Worm (Caenorhabditis elegans): ENCODE results near the gene hrg-3.

Gene hrg-3

ce11 chrV:9789657-9790261, 33.5 kb downstream of the hrg-3 start, which contains the start of gene ztf-7 (continued):
- peak; percentile 95 for TF ChIP-seq snpc-4 (tag; optimal IDR thresholded peaks at IDR 0.05)
- TF ChIP-seq alr-1 (tag; optimal IDR thresholded peaks at IDR 0.05; ENCODE audit: borderline replicate concordance): no peak
- peak; percentile 86 for TF ChIP-seq hpl-2 (GFP tag; optimal IDR thresholded peaks at IDR 0.05)
- peak; percentile 96 for TF ChIP-seq pax-3 (tag; optimal IDR thresholded peaks at IDR 0.05)
- peak; percentile 97 for TF ChIP-seq rnt-1 (tag; optimal IDR thresholded peaks at IDR 0.05)
- TF ChIP-seq ceh-90 (tag; optimal IDR thresholded peaks at IDR 0.05): no peak
- TF ChIP-seq unc-62 (GFP tag; optimal IDR thresholded peaks at IDR 0.05): no peak
- no peak for TF ChIP-seq tlp-1 (tag; optimal IDR thresholded peaks at IDR 0.05)
- no peak for TF ChIP-seq nhr-76 (tag; optimal IDR thresholded peaks at IDR 0.05)
- TF ChIP-seq sup-37 (GFP tag; optimal IDR thresholded peaks at IDR 0.05): peak; percentile 98
- peak; percentile 93 for TF ChIP-seq jun-1 (tag; optimal IDR thresholded peaks at IDR 0.05)
- peak; percentile 93 for TF ChIP-seq nhr-11 (tag; optimal IDR thresholded peaks at IDR 0.05)
- TF ChIP-seq nhr-90 (tag; optimal IDR thresholded peaks at IDR 0.05; ENCODE audit: poor library complexity): peak; percentile 98
- no peak for TF ChIP-seq egl-27 (tag; optimal IDR thresholded peaks at IDR 0.05)
- peak; percentile 86 for TF ChIP-seq sox-4 (tag; optimal IDR thresholded peaks at IDR 0.05)
- TF ChIP-seq nhr-47 (tag; optimal IDR thresholded peaks at IDR 0.05): peak; percentile 99
- TF ChIP-seq nhr-77 (tag; optimal IDR thresholded peaks at IDR 0.05): peak; percentile 81
- TF ChIP-seq pqm-1 (tag; optimal IDR thresholded peaks at IDR 0.05): no peak
- TF ChIP-seq aha-1 (tag; optimal IDR thresholded peaks at IDR 0.05): peak; percentile 83
- peak; percentile 86 for TF ChIP-seq lir-3 (tag; optimal IDR thresholded peaks at IDR 0.05; ENCODE audit: poor library complexity)
- peak; percentile 97 for TF ChIP-seq C16A3.4 (tag; optimal IDR thresholded peaks at IDR 0.05)
- peak; percentile 95 to 96 for TF ChIP-seq lsy-2 (tag; optimal IDR thresholded peaks at IDR 0.05)
- peak; percentile 96 for TF ChIP-seq isw-1 (GFP tag; IDR thresholded peaks at IDR 0.05)
- TF ChIP-seq ets-5 (GFP tag; IDR thresholded peaks at IDR 0.05): no peak
- peak; percentile 92 for TF ChIP-seq mab-9 (GFP tag; IDR thresholded peaks at IDR 0.05)
- TF ChIP-seq nhr-19 (GFP tag; conservative IDR thresholded peaks at IDR 0.05): peak; percentile 99
- peak; percentile 90 to 94 for TF ChIP-seq lin-35 (GFP tag; optimal IDR thresholded peaks at IDR 0.05)
- peak; percentile 62 for TF ChIP-seq aly-2 (tag; optimal IDR thresholded peaks at IDR 0.05)
- TF ChIP-seq elt-2 (tag; optimal IDR thresholded peaks at IDR 0.05): peak; percentile 95
- peak; percentile 75 for TF ChIP-seq lin-15B (tag; optimal IDR thresholded peaks at IDR 0.05)
- TF ChIP-seq ceh-82 (tag; optimal IDR thresholded peaks at IDR 0.05): peak; percentile 85 to 94 (median 85)
- TF ChIP-seq ceh-8 (GFP tag; optimal IDR thresholded peaks at IDR 0.05): peak; percentile 93

ce11 chrV:9791332-9791731, 35.1 kb downstream of the hrg-3 start, which contains the start of gene lipl-2:
TSS of gene lipl-2 (plus strand) at chrV:9791567.
- TF ChIP-seq lin-35 (GFP tag; optimal IDR thresholded peaks at IDR 0.05) (peak in 1 of 2 experiments; percentile 3), nhr-20 (tag; optimal IDR thresholded peaks at IDR 0.05) (peak; percentile 52), snpc-4 (tag; optimal IDR thresholded peaks at IDR 0.05) (no peak), nhr-71 (tag; optimal IDR thresholded peaks at IDR 0.05) (peak; percentile 15), nhr-19 (GFP tag; conservative IDR thresholded peaks at IDR 0.05) (no peak), elt-2 (tag; optimal IDR thresholded peaks at IDR 0.05) (peak; percentile 84), nhr-28 (tag; optimal IDR thresholded peaks at IDR 0.05) (no peak), lsy-2 (tag; optimal IDR thresholded peaks at IDR 0.05) (no peak), fos-1 (tag; optimal IDR thresholded peaks at IDR 0.05) (no peak)

- no peak for TF ChIP-seq mdl-1 (tag; optimal IDR thresholded peaks at IDR 0.05)
- no peak for TF ChIP-seq lin-15B (tag; optimal IDR thresholded peaks at IDR 0.05)
- peak in 1 of 2 experiments; percentile 8 for TF ChIP-seq lsy-2 (tag; optimal IDR thresholded peaks at IDR 0.05)
- no peak for TF ChIP-seq nhr-76 (tag; optimal IDR thresholded peaks at IDR 0.05)
- TF ChIP-seq egl-13 (tag; optimal IDR thresholded peaks at IDR 0.05): no peak
- peak; percentile 46 for TF ChIP-seq dsc-1 (tag; optimal IDR thresholded peaks at IDR 0.05)
- no peak for TF ChIP-seq ceh-63 (GFP tag; optimal IDR thresholded peaks at IDR 0.05)
- TF ChIP-seq pax-3 (tag; optimal IDR thresholded peaks at IDR 0.05): peak; percentile 39
- no peak for TF ChIP-seq nhr-90 (tag; optimal IDR thresholded peaks at IDR 0.05; ENCODE audit: poor library complexity)
- no peak for TF ChIP-seq hpl-2 (GFP tag; optimal IDR thresholded peaks at IDR 0.05)
- no peak for TF ChIP-seq lin-39 (tag; optimal IDR thresholded peaks at IDR 0.05)
- TF ChIP-seq grh-1 (GFP tag; IDR thresholded peaks at IDR 0.05): no peak
- peak; percentile 62 for TF ChIP-seq fkh-8 (tag; optimal IDR thresholded peaks at IDR 0.05)
- no peak for TF ChIP-seq swsn-7 (tag; optimal IDR thresholded peaks at IDR 0.05)
- TF ChIP-seq elt-2 (tag; optimal IDR thresholded peaks at IDR 0.05): peak; percentile 7
- TF ChIP-seq nhr-12 (tag; optimal IDR thresholded peaks at IDR 0.05): no peak
- TF ChIP-seq ceh-82 (tag; optimal IDR thresholded peaks at IDR 0.05): no peak
- no peak for TF ChIP-seq Y116A8C.19 (tag; optimal IDR thresholded peaks at IDR 0.05; ENCODE audit: borderline replicate concordance)
- no peak for TF ChIP-seq mab-9 (GFP tag; IDR thresholded peaks at IDR 0.05)
- no peak for TF ChIP-seq ztf-4 (tag; optimal IDR thresholded peaks at IDR 0.05)
- TF ChIP-seq skn-1 (tag; optimal IDR thresholded peaks at IDR 0.05): no peak
These were observed 38.7 kb downstream of the hrg-3 start for ce11 chrV:9794997-9795396.

Measured in whole organism, L1 larva.